Worm (Caenorhabditis elegans) whole organism, mixed stage, embryonic: ENCODE data around the gene B0391.14.

Source experiments
- elt-1 ChIP-seq: sonication (generic microtip); optimal IDR thresholded peaks from 2 replicates; lab custom pipeline; 2017; ENCODE audit warnings: missing genetic modification characterization, mild to moderate bottlenecking, missing compliant biosample characterization, antibody characterized with exemption, moderate library complexity, borderline replicate concordance; ENCODE audit not compliant: insufficient read depth
- mab-5 ChIP-seq: fragments of 150-350 bp; optimal IDR thresholded peaks from 2 replicates; lab custom pipeline; 2014; ENCODE audit warnings: missing biosample characterization, missing genetic modification characterization
- snpc-4 ChIP-seq: fragments of 150-350 bp; optimal IDR thresholded peaks from 2 replicates; lab custom pipeline; 2014; ENCODE audit warnings: missing biosample characterization, missing genetic modification characterization
- unc-62 ChIP-seq: fragments of 150-350 bp; optimal IDR thresholded peaks from 2 replicates; lab custom pipeline; 2014; ENCODE audit warnings: missing biosample characterization, missing genetic modification reagents, missing genetic modification characterization
- ztf-11 ChIP-seq: fragments of 150-350 bp; optimal IDR thresholded peaks from 2 replicates; lab custom pipeline; 2014; ENCODE audit warnings: missing biosample characterization, missing genetic modification characterization

- no peak for TF ChIP-seq ztf-11
- no peak for TF ChIP-seq mab-5
- no peak for TF ChIP-seq elt-1 (tag; lab: Kevin White, UChicago)
- TF ChIP-seq snpc-4 (tag; lab: Kevin White, UChicago), result no peak
- TF ChIP-seq unc-62, result no peak
Observed at ce11 chrV:15559047-15559446, 40.6 kb downstream of the B0391.14 start, which contains the start of gene acr-18.
